Fruit fly (Drosophila melanogaster) whole organism, prepupa: ENCODE measurements around the gene slpr.

ENCODE experiments used
- CG10631 ChIP-seq: fragments of 200-800 bp; sonication (Bioruptor generic); optimal IDR thresholded peaks from 2 replicates; lab custom pipeline; 2016; ENCODE audit warnings: missing biosample characterization, missing genetic modification characterization
- CG10669 ChIP-seq: fragments of 200-800 bp; sonication (Bioruptor generic); optimal IDR thresholded peaks from 3 replicates; lab custom pipeline; 2018; ENCODE audit warnings: missing biosample characterization, mild to moderate bottlenecking, missing genetic modification characterization, moderate library complexity
- CG11762 ChIP-seq: fragments of 200-800 bp; sonication (Bioruptor generic); optimal IDR thresholded peaks from 3 replicates; lab custom pipeline; 2016; ENCODE audit warnings: missing biosample characterization, missing genetic modification characterization; ENCODE audit not compliant: insufficient read depth
- CG11902 ChIP-seq: fragments of 200-800 bp; sonication (Bioruptor generic); optimal IDR thresholded peaks from 3 replicates; lab custom pipeline; 2016; ENCODE audit warnings: missing biosample characterization, missing genetic modification characterization
- CG1621 ChIP-seq: fragments of 200-800 bp; sonication (Bioruptor generic); optimal IDR thresholded peaks from 3 replicates; lab custom pipeline; 2018; ENCODE audit warnings: missing biosample characterization, mild to moderate bottlenecking, missing genetic modification characterization
- CG16779 ChIP-seq: fragments of 200-800 bp; sonication (Bioruptor generic); optimal IDR thresholded peaks from 3 replicates; lab custom pipeline; 2017; ENCODE audit warnings: missing biosample characterization, mild to moderate bottlenecking, missing genetic modification characterization
- CG3032 ChIP-seq: fragments of 200-800 bp; optimal IDR thresholded peaks from 2 replicates; lab custom pipeline; 2019; ENCODE audit warnings: missing biosample characterization, mild to moderate bottlenecking, missing genetic modification characterization, moderate library complexity
- CG31627 ChIP-seq: fragments of 200-800 bp; sonication (Bioruptor generic); optimal IDR thresholded peaks from 3 replicates; lab custom pipeline; 2016; ENCODE audit warnings: missing biosample characterization, missing genetic modification characterization
- CG32006 ChIP-seq: fragments of 200-800 bp; sonication (Bioruptor generic); optimal IDR thresholded peaks from 3 replicates; lab custom pipeline; 2017; ENCODE audit warnings: missing biosample characterization, mild to moderate bottlenecking, missing genetic modification characterization
- CG3919 ChIP-seq: fragments of 200-800 bp; sonication (Bioruptor generic); optimal IDR thresholded peaks from 3 replicates; lab custom pipeline; 2016; ENCODE audit warnings: missing biosample characterization, missing genetic modification characterization
- CG4318 ChIP-seq: fragments of 200-800 bp; sonication (Bioruptor generic); optimal IDR thresholded peaks from 3 replicates; lab custom pipeline; 2017; ENCODE audit warnings: missing biosample characterization, mild to moderate bottlenecking, missing genetic modification characterization
- CG6163 ChIP-seq: fragments of 200-800 bp; sonication (Bioruptor generic); IDR thresholded peaks from 3 replicates; pipeline ENCODE4 v1.3.6; 2022; ENCODE audit warnings: missing biosample characterization, missing genetic modification characterization
- CG6276 ChIP-seq: fragments of 200-800 bp; sonication (Bioruptor generic); optimal IDR thresholded peaks from 2 replicates; lab custom pipeline; 2017; ENCODE audit warnings: missing biosample characterization, mild to moderate bottlenecking, missing genetic modification characterization
- CG6792 ChIP-seq: fragments of 200-800 bp; sonication (Bioruptor generic); optimal IDR thresholded peaks from 3 replicates; lab custom pipeline; 2016; ENCODE audit warnings: missing biosample characterization, missing genetic modification characterization
- CG6808 ChIP-seq: fragments of 200-800 bp; sonication (Bioruptor generic); optimal IDR thresholded peaks from 3 replicates; lab custom pipeline; 2017; ENCODE audit warnings: missing biosample characterization, missing genetic modification characterization, mild to moderate bottlenecking, moderate library complexity, missing genetic modification reagents
- CG6854 ChIP-seq: fragments of 200-800 bp; sonication (Bioruptor generic); optimal IDR thresholded peaks from 2 replicates; lab custom pipeline; 2017; ENCODE audit warnings: missing biosample characterization, mild to moderate bottlenecking, missing genetic modification characterization
- CG7368 ChIP-seq: fragments of 200-800 bp; sonication (Bioruptor generic); optimal IDR thresholded peaks from 3 replicates; lab custom pipeline; 2016; ENCODE audit warnings: missing biosample characterization, missing genetic modification characterization
- CG8119 ChIP-seq: fragments of 200-800 bp; sonication (Bioruptor generic); IDR thresholded peaks from 3 replicates; pipeline ENCODE4 v1.3.6; 2022; ENCODE audit warnings: missing biosample characterization, missing genetic modification characterization
- CG8319 ChIP-seq: fragments of 200-800 bp; sonication (Bioruptor generic); optimal IDR thresholded peaks from 3 replicates; lab custom pipeline; 2016; ENCODE audit warnings: missing biosample characterization, missing genetic modification characterization
- CG8632 ChIP-seq: fragments of 200-800 bp; sonication (Bioruptor generic); optimal IDR thresholded peaks from 3 replicates; lab custom pipeline; 2016; ENCODE audit warnings: missing biosample characterization, missing genetic modification characterization
- Eip75B ChIP-seq: fragments of 200-800 bp; sonication (Bioruptor generic); optimal IDR thresholded peaks from 3 replicates; lab custom pipeline; 2016; ENCODE audit warnings: missing biosample characterization, missing genetic modification characterization
- Eip78C ChIP-seq: fragments of 200-800 bp; sonication (Bioruptor generic); peaks from one replicate; lab custom pipeline; 2016; ENCODE audit warnings: missing biosample characterization, missing genetic modification characterization
- Eip93F ChIP-seq: fragments of 200-800 bp; sonication (Bioruptor generic); optimal IDR thresholded peaks from 2 replicates; lab custom pipeline; 2016; ENCODE audit warnings: missing biosample characterization, mild to moderate bottlenecking, missing genetic modification characterization
- Ets21C ChIP-seq: fragments of 200-800 bp; sonication (Bioruptor generic); optimal IDR thresholded peaks from 3 replicates; lab custom pipeline; 2016; ENCODE audit warnings: missing biosample characterization, missing genetic modification characterization
- Ets96B ChIP-seq: fragments of 200-800 bp; optimal IDR thresholded peaks from 2 replicates; lab custom pipeline; 2019; ENCODE audit warnings: missing biosample characterization, mild to moderate bottlenecking, missing genetic modification characterization, moderate library complexity
- Gug ChIP-seq: fragments of 200-800 bp; sonication (Bioruptor generic); IDR thresholded peaks from 2 replicates; pipeline ENCODE4 v1.3.6; 2022; ENCODE audit warnings: missing biosample characterization, missing genetic modification characterization
- Hr38 ChIP-seq: sonication (Bioruptor generic); optimal IDR thresholded peaks from 2 replicates; lab custom pipeline; 2016; ENCODE audit warnings: missing biosample characterization, missing genetic modification characterization
- Hr4 ChIP-seq: fragments of 200-800 bp; sonication (Bioruptor generic); optimal IDR thresholded peaks from 3 replicates; lab custom pipeline; 2016; ENCODE audit warnings: missing biosample characterization, missing genetic modification characterization
- Lpt ChIP-seq: fragments of 200-800 bp; sonication (Bioruptor generic); optimal IDR thresholded peaks from 3 replicates; lab custom pipeline; 2016; ENCODE audit warnings: missing biosample characterization, missing genetic modification characterization
- Met ChIP-seq: fragments of 200-800 bp; sonication (Bioruptor generic); optimal IDR thresholded peaks from 3 replicates; lab custom pipeline; 2016; ENCODE audit warnings: missing biosample characterization, missing genetic modification characterization
- OdsH ChIP-seq: fragments of 200-800 bp; sonication (Bioruptor generic); optimal IDR thresholded peaks from 3 replicates; lab custom pipeline; 2016; ENCODE audit warnings: missing biosample characterization, missing genetic modification characterization
- Smox ChIP-seq: fragments of 200-800 bp; sonication (Bioruptor generic); optimal IDR thresholded peaks from 3 replicates; lab custom pipeline; 2016; ENCODE audit warnings: missing biosample characterization, missing genetic modification characterization
- Sox102F ChIP-seq: fragments of 200-800 bp; sonication (Bioruptor generic); optimal IDR thresholded peaks from 2 replicates; lab custom pipeline; 2016; ENCODE audit warnings: missing biosample characterization, mild to moderate bottlenecking, missing genetic modification characterization
- Sox14 ChIP-seq: fragments of 200-800 bp; sonication (Bioruptor generic); optimal IDR thresholded peaks from 3 replicates; lab custom pipeline; 2016; ENCODE audit warnings: missing biosample characterization, missing genetic modification characterization
- achi ChIP-seq: fragments of 200-800 bp; sonication (Bioruptor generic); optimal IDR thresholded peaks from 3 replicates; lab custom pipeline; 2016; ENCODE audit warnings: missing biosample characterization, missing genetic modification characterization
- acj6 ChIP-seq: fragments of 200-800 bp; sonication (Bioruptor generic); optimal IDR thresholded peaks from 3 replicates; lab custom pipeline; 2016; ENCODE audit warnings: missing biosample characterization, missing genetic modification characterization
- cyc ChIP-seq: fragments of 200-800 bp; sonication (Bioruptor generic); optimal IDR thresholded peaks from 3 replicates; lab custom pipeline; 2016; ENCODE audit warnings: missing biosample characterization, missing genetic modification characterization
- dsx ChIP-seq: fragments of 200-800 bp; optimal IDR thresholded peaks from 3 replicates; lab custom pipeline; 2019; ENCODE audit warnings: missing biosample characterization, mild to moderate bottlenecking, missing genetic modification characterization, moderate library complexity; ENCODE audit not compliant: poor library complexity, severe bottlenecking
- eg ChIP-seq: fragments of 200-800 bp; sonication (Bioruptor generic); IDR thresholded peaks from 3 replicates; pipeline ENCODE4 v1.3.6; 2022; ENCODE audit warnings: missing biosample characterization, missing genetic modification characterization
- esn ChIP-seq: fragments of 200-800 bp; sonication (Bioruptor generic); optimal IDR thresholded peaks from 2 replicates; lab custom pipeline; 2016; ENCODE audit warnings: missing biosample characterization, mild to moderate bottlenecking, missing genetic modification characterization, moderate library complexity
- fd59A ChIP-seq: fragments of 200-800 bp; sonication (Bioruptor generic); optimal IDR thresholded peaks from 2 replicates; lab custom pipeline; 2017; ENCODE audit warnings: missing biosample characterization, mild to moderate bottlenecking, missing genetic modification characterization, missing genetic modification reagents
- fd85E ChIP-seq: fragments of 200-800 bp; sonication (Bioruptor generic); optimal IDR thresholded peaks from 3 replicates; lab custom pipeline; 2016; ENCODE audit warnings: missing biosample characterization, missing genetic modification characterization
- fkh ChIP-seq: fragments of 200-800 bp; sonication (Bioruptor generic); optimal IDR thresholded peaks from 3 replicates; lab custom pipeline; 2017; ENCODE audit warnings: missing biosample characterization, mild to moderate bottlenecking, missing genetic modification characterization, moderate library complexity
- lz ChIP-seq: fragments of 200-800 bp; sonication (Bioruptor generic); optimal IDR thresholded peaks from 3 replicates; lab custom pipeline; 2016; ENCODE audit warnings: missing biosample characterization, missing genetic modification characterization
- net ChIP-seq: fragments of 200-800 bp; sonication (Bioruptor generic); optimal IDR thresholded peaks from 3 replicates; lab custom pipeline; 2016; ENCODE audit warnings: missing biosample characterization, missing genetic modification characterization
- pdm3 ChIP-seq: fragments of 200-800 bp; sonication (Bioruptor generic); optimal IDR thresholded peaks from 3 replicates; lab custom pipeline; 2016; ENCODE audit warnings: missing biosample characterization, missing genetic modification characterization
- salr ChIP-seq, 2 experiments: fragments of 200-800 bp; sonication (Bioruptor generic); optimal IDR thresholded peaks; 3 replicates each; lab custom pipeline; 2016 to 2018; ENCODE audit warnings: missing biosample characterization in 2 of 2, missing genetic modification characterization in 2 of 2, mild to moderate bottlenecking in 1 of 2
- spab ChIP-seq: fragments of 200-800 bp; sonication (Bioruptor generic); optimal IDR thresholded peaks from 2 replicates; lab custom pipeline; 2017; ENCODE audit warnings: missing biosample characterization, mild to moderate bottlenecking, missing genetic modification characterization, missing genetic modification reagents
- ss ChIP-seq, 2 experiments: fragments of 200-800 bp; sonication (Bioruptor generic); optimal IDR thresholded peaks; 2 replicates in 1 of 2; 3 replicates in 1 of 2; lab custom pipeline; 2017 to 2018; ENCODE audit warnings: mild to moderate bottlenecking in 2 of 2, missing biosample characterization in 2 of 2, missing genetic modification characterization in 2 of 2, moderate library complexity in 1 of 2
- svp ChIP-seq: fragments of 200-800 bp; sonication (Bioruptor generic); peaks from one replicate; lab custom pipeline; 2016; ENCODE audit warnings: missing biosample characterization, missing genetic modification characterization
- topi ChIP-seq: fragments of 200-800 bp; sonication (Bioruptor generic); optimal IDR thresholded peaks from 3 replicates; lab custom pipeline; 2016; ENCODE audit warnings: missing biosample characterization, missing genetic modification characterization
- vri ChIP-seq: fragments of 200-800 bp; sonication (Bioruptor generic); optimal IDR thresholded peaks from 3 replicates; lab custom pipeline; 2016; ENCODE audit warnings: missing biosample characterization, mild to moderate bottlenecking, missing genetic modification characterization

The slpr gene

dm6 chrX:8143537-8143936, 33.4 kb downstream of the slpr start, which contains the start of gene CG17982:
Gene CG17982, minus strand, starts transcription at chrX:8143835.
- TF ChIP-seq lz (GFP tag; lab: Kevin White, UChicago) (peak; percentile 94), CG6163 (GFP tag; lab: Robert Waterston, UW) (peak; percentile 93), Smox (no peak), cyc (GFP tag; lab: Kevin White, UChicago) (peak; percentile 92), CG31627 (GFP tag; lab: Kevin White, UChicago) (peak; percentile 94), CG6792 (GFP tag; lab: Kevin White, UChicago) (peak; percentile 89), salr (GFP tag; optimal IDR thresholded peaks at IDR 0.05; lab: Kevin White, UChicago) (peak; percentile 77 to 80), Eip93F (peak; percentile 90), CG7368 (peak; percentile 92), CG6276 (GFP tag; lab: Kevin White, UChicago) (peak; percentile 92), CG11762 (GFP tag; lab: Kevin White, UChicago) (peak; percentile 77), CG3032 (tag; lab: Kevin White, UChicago) (peak; percentile 87), dsx (GFP tag; lab: Kevin White, UChicago) (peak; percentile 85), CG16779 (tag; lab: Kevin White, UChicago) (no peak), fd85E (GFP tag; lab: Kevin White, UChicago) (peak; percentile 68), Hr4 (GFP tag; lab: Kevin White, UChicago) (peak; percentile 92), CG8632 (GFP tag; lab: Kevin White, UChicago) (peak; percentile 90), CG11902 (GFP tag; lab: Kevin White, UChicago) (peak; percentile 72), Eip78C (peak; percentile 96), CG6854 (GFP tag; lab: Kevin White, UChicago) (peak; percentile 76), Sox14 (GFP tag; lab: Kevin White, UChicago) (peak; percentile 96), ss (GFP tag; optimal IDR thresholded peaks at IDR 0.05; lab: Kevin White, UChicago) (peak in 1 of 2 experiments; percentile 88), Eip75B (GFP tag; lab: Kevin White, UChicago) (peak; percentile 94), net (GFP tag; lab: Kevin White, UChicago) (peak; percentile 93), svp (GFP tag; lab: Kevin White, UChicago) (no peak), CG6808 (GFP tag; lab: Kevin White, UChicago) (peak; percentile 85), CG1621 (tag; lab: Kevin White, UChicago) (peak; percentile 82), CG8319 (GFP tag; lab: Kevin White, UChicago) (peak; percentile 81), vri (no peak), CG3919 (GFP tag; lab: Kevin White, UChicago) (peak; percentile 94), Lpt (GFP tag; lab: Kevin White, UChicago) (peak; percentile 86), OdsH (peak; percentile 90), esn (GFP tag; lab: Kevin White, UChicago) (peak; percentile 96), acj6 (GFP tag; lab: Kevin White, UChicago) (peak; percentile 91), Gug (GFP tag; lab: Robert Waterston, UW) (peak; percentile 81), Ets96B (tag; lab: Kevin White, UChicago) (peak; percentile 90), CG4318 (no peak), pdm3 (peak; percentile 94), topi (GFP tag; lab: Kevin White, UChicago) (peak; percentile 94), CG32006 (GFP tag; lab: Kevin White, UChicago) (peak; percentile 84), Ets21C (GFP tag; lab: Kevin White, UChicago) (peak; percentile 89), spab (GFP tag; lab: Kevin White, UChicago) (no peak), Met (GFP tag; lab: Kevin White, UChicago) (peak; percentile 95), fd59A (GFP tag; lab: Kevin White, UChicago) (peak; percentile 74), Sox102F (peak; percentile 95), achi (GFP tag; lab: Kevin White, UChicago) (peak; percentile 98), CG10669 (GFP tag; lab: Kevin White, UChicago) (peak; percentile 91), CG8119 (GFP tag; lab: Robert Waterston, UW) (peak; percentile 85), eg (GFP tag; lab: Robert Waterston, UW) (peak; percentile 90), CG10631 (GFP tag; lab: Kevin White, UChicago) (peak; percentile 90), fkh (GFP tag; lab: Kevin White, UChicago) (peak; percentile 66), Hr38 (peak; percentile 24)
